Worm (Caenorhabditis elegans) whole organism, L2 larva: Measurements from ENCODE around the gene T24F1.4.

Source experiments
- C34F6.9 ChIP-seq: fragments of 150-350 bp; optimal IDR thresholded peaks from 2 replicates; lab custom pipeline; 2014; ENCODE audit warnings: missing biosample characterization, missing genetic modification characterization
- F13H6.1 ChIP-seq: sonication (generic microtip); optimal IDR thresholded peaks from 2 replicates; lab custom pipeline; 2016; ENCODE audit warnings: missing genetic modification characterization, missing compliant biosample characterization
- R02D3.7 ChIP-seq: fragments of 150-350 bp; optimal IDR thresholded peaks from 2 replicates; lab custom pipeline; 2014; ENCODE audit warnings: missing biosample characterization, missing genetic modification characterization
- Y55F3AM.14 ChIP-seq: fragments of 200-800 bp; sonication (Bioruptor generic); optimal IDR thresholded peaks from 2 replicates; lab custom pipeline; 2018; ENCODE audit warnings: mild to moderate bottlenecking, missing genetic modification characterization, missing compliant biosample characterization
- ZK546.5 ChIP-seq: sonication (generic microtip); optimal IDR thresholded peaks from 2 replicates; lab custom pipeline; 2017; ENCODE audit warnings: missing biosample characterization, missing genetic modification characterization
- alr-1 ChIP-seq: fragments of 150-350 bp; optimal IDR thresholded peaks from 2 replicates; lab custom pipeline; 2014; ENCODE audit warnings: missing biosample characterization, missing genetic modification characterization
- aly-2 ChIP-seq: fragments of 150-350 bp; optimal IDR thresholded peaks from 2 replicates; lab custom pipeline; 2014; ENCODE audit warnings: missing biosample characterization, missing genetic modification characterization
- ama-1 ChIP-seq: fragments of 150-350 bp; optimal IDR thresholded peaks from 2 replicates; lab custom pipeline; 2018; ENCODE audit warnings: inconsistent platforms
- blmp-1 ChIP-seq: sonication (generic microtip); optimal IDR thresholded peaks from 2 replicates; lab custom pipeline; 2017; ENCODE audit warnings: missing genetic modification characterization, mild to moderate bottlenecking, missing compliant biosample characterization, antibody characterized with exemption, moderate library complexity; ENCODE audit not compliant: insufficient read depth
- ceh-16 ChIP-seq: fragments of 150-350 bp; optimal IDR thresholded peaks from 2 replicates; lab custom pipeline; 2014; ENCODE audit warnings: missing biosample characterization, missing genetic modification characterization
- ceh-82 ChIP-seq: fragments of 150-350 bp; optimal IDR thresholded peaks from 2 replicates; lab custom pipeline; 2014; ENCODE audit warnings: missing biosample characterization, missing genetic modification characterization
- crh-2 ChIP-seq: sonication (generic microtip); optimal IDR thresholded peaks from 2 replicates; lab custom pipeline; 2017; ENCODE audit warnings: missing biosample characterization, missing genetic modification characterization
- dmd-4 ChIP-seq: sonication (generic microtip); optimal IDR thresholded peaks from 2 replicates; lab custom pipeline; 2017; ENCODE audit warnings: missing biosample characterization, missing genetic modification characterization
- egl-27 ChIP-seq: sonication (generic microtip); optimal IDR thresholded peaks from 3 replicates; lab custom pipeline; 2017; ENCODE audit warnings: missing biosample characterization, missing genetic modification reagents, missing genetic modification characterization
- elt-1 ChIP-seq: fragments of 150-350 bp; optimal IDR thresholded peaks from 2 replicates; lab custom pipeline; 2014; ENCODE audit warnings: missing biosample characterization, missing genetic modification characterization
- elt-3 ChIP-seq: sonication (generic microtip); optimal IDR thresholded peaks from 2 replicates; lab custom pipeline; 2017; ENCODE audit warnings: missing biosample characterization, missing genetic modification characterization
- fos-1 ChIP-seq: fragments of 150-350 bp; optimal IDR thresholded peaks from 2 replicates; lab custom pipeline; 2014; ENCODE audit warnings: missing biosample characterization, missing genetic modification characterization
- gmeb-1 ChIP-seq: fragments of 150-350 bp; optimal IDR thresholded peaks from 2 replicates; lab custom pipeline; 2014; ENCODE audit warnings: missing biosample characterization, missing genetic modification characterization
- lin-11 ChIP-seq: fragments of 150-350 bp; sonication (generic microtip); optimal IDR thresholded peaks from 2 replicates; lab custom pipeline; 2014; ENCODE audit warnings: missing biosample characterization, missing genetic modification characterization, inconsistent platforms, mixed read lengths
- lin-13 ChIP-seq: fragments of 150-350 bp; optimal IDR thresholded peaks from 2 replicates; lab custom pipeline; 2014; ENCODE audit warnings: missing biosample characterization, missing genetic modification reagents, missing genetic modification characterization
- lin-39 ChIP-seq: fragments of 150-350 bp; optimal IDR thresholded peaks from 2 replicates; lab custom pipeline; 2014; ENCODE audit warnings: missing biosample characterization, missing genetic modification reagents, missing genetic modification characterization
- lsy-2 ChIP-seq, 2 experiments: fragments of 150-350 bp in 1 of 2; sonication (generic microtip) in 1 of 2; optimal IDR thresholded peaks; 2 replicates each; lab custom pipeline; 2014 to 2017; ENCODE audit warnings: missing biosample characterization in 2 of 2, missing genetic modification characterization in 2 of 2
- mab-5 ChIP-seq: fragments of 150-350 bp; optimal IDR thresholded peaks from 2 replicates; lab custom pipeline; 2014; ENCODE audit warnings: missing biosample characterization, missing genetic modification characterization
- mbf-1 ChIP-seq: sonication (generic microtip); optimal IDR thresholded peaks from 2 replicates; lab custom pipeline; 2017; ENCODE audit warnings: missing biosample characterization, missing genetic modification characterization
- mdl-1 ChIP-seq, 2 experiments: fragments of 150-350 bp in 1 of 2; sonication (generic microtip) in 1 of 2; optimal IDR thresholded peaks; 2 replicates each; lab custom pipeline; 2017; ENCODE audit warnings: missing biosample characterization in 2 of 2, missing genetic modification characterization in 2 of 2
- nhr-10 ChIP-seq: sonication (generic microtip); optimal IDR thresholded peaks from 2 replicates; lab custom pipeline; 2017; ENCODE audit warnings: missing biosample characterization, missing genetic modification characterization
- nhr-11 ChIP-seq: fragments of 150-350 bp; optimal IDR thresholded peaks from 2 replicates; lab custom pipeline; 2014; ENCODE audit warnings: missing biosample characterization, missing genetic modification characterization
- nhr-12 ChIP-seq: fragments of 150-350 bp; optimal IDR thresholded peaks from 2 replicates; lab custom pipeline; 2014; ENCODE audit warnings: missing biosample characterization, missing genetic modification characterization
- nhr-129 ChIP-seq: fragments of 150-350 bp; optimal IDR thresholded peaks from 2 replicates; lab custom pipeline; 2014; ENCODE audit warnings: missing biosample characterization, missing genetic modification characterization
- nhr-21 ChIP-seq: fragments of 150-350 bp; optimal IDR thresholded peaks from 2 replicates; lab custom pipeline; 2014; ENCODE audit warnings: missing biosample characterization, missing genetic modification characterization
- nhr-23 ChIP-seq: fragments of 150-350 bp; optimal IDR thresholded peaks from 2 replicates; lab custom pipeline; 2014; ENCODE audit warnings: missing biosample characterization, missing genetic modification reagents, missing genetic modification characterization
- nhr-237 ChIP-seq: fragments of 150-350 bp; optimal IDR thresholded peaks from 2 replicates; lab custom pipeline; 2014; ENCODE audit warnings: missing biosample characterization, missing genetic modification characterization
- nhr-25 ChIP-seq: fragments of 150-350 bp; sonication (generic microtip); optimal IDR thresholded peaks from 3 replicates; lab custom pipeline; 2014; ENCODE audit warnings: missing biosample characterization, missing genetic modification characterization
- nhr-6 ChIP-seq: fragments of 150-350 bp; optimal IDR thresholded peaks from 2 replicates; lab custom pipeline; 2014; ENCODE audit warnings: missing biosample characterization, missing genetic modification characterization
- nhr-77 ChIP-seq: fragments of 150-350 bp; optimal IDR thresholded peaks from 2 replicates; lab custom pipeline; 2014; ENCODE audit warnings: missing biosample characterization, missing genetic modification characterization
- peb-1 ChIP-seq: fragments of 150-350 bp; optimal IDR thresholded peaks from 2 replicates; lab custom pipeline; 2014; ENCODE audit warnings: missing biosample characterization, missing genetic modification characterization
- sem-4 ChIP-seq: fragments of 150-350 bp; optimal IDR thresholded peaks from 2 replicates; lab custom pipeline; 2014; ENCODE audit warnings: missing biosample characterization, missing genetic modification reagents, missing genetic modification characterization
- skn-1 ChIP-seq: sonication (generic microtip); optimal IDR thresholded peaks from 2 replicates; lab custom pipeline; 2017; ENCODE audit warnings: missing biosample characterization, missing genetic modification characterization
- sma-3 ChIP-seq: sonication (generic microtip); optimal IDR thresholded peaks from 2 replicates; lab custom pipeline; 2016; ENCODE audit warnings: missing genetic modification reagents, missing genetic modification characterization, missing compliant biosample characterization
- sma-9 ChIP-seq, 2 experiments: fragments of 150-350 bp in 1 of 2; sonication (generic microtip) in 1 of 2; optimal IDR thresholded peaks; 2 replicates each; lab custom pipeline; 2014 to 2016; ENCODE audit warnings: missing genetic modification characterization in 2 of 2, mild to moderate bottlenecking in 1 of 2, missing biosample characterization in 1 of 2, missing compliant biosample characterization in 1 of 2, missing genetic modification reagents in 1 of 2, moderate library complexity in 1 of 2
- snpc-4 ChIP-seq: fragments of 150-350 bp; optimal IDR thresholded peaks from 2 replicates; lab custom pipeline; 2014; ENCODE audit warnings: missing biosample characterization, missing genetic modification characterization
- unc-39 ChIP-seq: fragments of 150-350 bp; optimal IDR thresholded peaks from 2 replicates; lab custom pipeline; 2014; ENCODE audit warnings: missing biosample characterization, missing genetic modification characterization
- unc-55 ChIP-seq: fragments of 150-350 bp; sonication (generic microtip); optimal IDR thresholded peaks from 3 replicates; lab custom pipeline; 2014; ENCODE audit warnings: missing biosample characterization, missing genetic modification reagents, missing genetic modification characterization
- unc-62 ChIP-seq: fragments of 150-350 bp; optimal IDR thresholded peaks from 2 replicates; lab custom pipeline; 2014; ENCODE audit warnings: missing biosample characterization, missing genetic modification reagents, missing genetic modification characterization
- zag-1 ChIP-seq: fragments of 150-350 bp; optimal IDR thresholded peaks from 2 replicates; lab custom pipeline; 2014; ENCODE audit warnings: missing biosample characterization, missing genetic modification characterization
- ztf-1 ChIP-seq: fragments of 200-800 bp; sonication (Bioruptor generic); conservative IDR thresholded peaks from 2 replicates; pipeline ENCODE4 v1.3.6; 2022; ENCODE audit warnings: missing genetic modification characterization, missing compliant biosample characterization
- ztf-11 ChIP-seq: sonication (generic microtip); optimal IDR thresholded peaks from 2 replicates; lab custom pipeline; 2017; ENCODE audit warnings: missing biosample characterization, missing genetic modification characterization
- ztf-4 ChIP-seq: fragments of 150-350 bp; optimal IDR thresholded peaks from 2 replicates; lab custom pipeline; 2014; ENCODE audit warnings: missing biosample characterization, missing genetic modification characterization

Gene T24F1.4

ce11 chrII:11297217-11297738 is 16.8 kb downstream of the T24F1.4 start, which contains the start of gene saps-1:
Gene saps-1, plus strand, starts transcription at chrII:11297688.
- no peak for TF ChIP-seq crh-2 (tag; lab: Kevin White, UChicago)
- TF ChIP-seq nhr-129: peak; percentile 25
- TF ChIP-seq unc-55 (GFP tag; lab: Kevin White, UChicago): peak; percentile 25
- peak; percentile 35 for TF ChIP-seq gmeb-1 (tag; lab: Kevin White, UChicago)
- peak; percentile 10 for TF ChIP-seq C34F6.9 (tag; lab: Kevin White, UChicago)
- TF ChIP-seq lin-39 (tag; lab: Kevin White, UChicago): no peak
- no peak for TF ChIP-seq nhr-12 (tag; lab: Kevin White, UChicago)
- TF ChIP-seq aly-2: no peak
- TF ChIP-seq ztf-4 (tag; lab: Kevin White, UChicago): no peak
- TF ChIP-seq egl-27 (tag; lab: Kevin White, UChicago): no peak
- TF ChIP-seq ztf-1 (GFP tag; lab: Robert Waterston, UW): no peak
- TF ChIP-seq elt-1 (tag; lab: Kevin White, UChicago): no peak
- peak; percentile 31 for TF ChIP-seq fos-1
- TF ChIP-seq lsy-2 (tag; optimal IDR thresholded peaks at IDR 0.05; lab: Kevin White, UChicago): peak in 1 of 2 experiments; percentile 36
- TF ChIP-seq lin-13 (GFP tag; lab: Kevin White, UChicago): no peak

ce11 chrII:11293433-11293832 is 20.6 kb downstream of the T24F1.4 start, which contains the start of gene C47G2.4:
Gene C47G2.4, minus strand, starts transcription at chrII:11293606.
- TF ChIP-seq peb-1 (no peak), blmp-1 (tag; lab: Kevin White, UChicago) (peak; percentile 34), elt-3 (tag; lab: Kevin White, UChicago) (no peak), gmeb-1 (tag; lab: Kevin White, UChicago) (peak; percentile 70), nhr-25 (tag; lab: Kevin White, UChicago) (peak; percentile 58), sma-3 (GFP tag; lab: Kevin White, UChicago) (peak; percentile 66), ZK546.5 (tag; lab: Kevin White, UChicago) (no peak), dmd-4 (tag; lab: Kevin White, UChicago) (no peak), elt-1 (tag; lab: Kevin White, UChicago) (no peak), egl-27 (tag; lab: Kevin White, UChicago) (peak; percentile 31), unc-62 (GFP tag; lab: Kevin White, UChicago) (no peak), ztf-4 (tag; lab: Kevin White, UChicago) (peak; percentile 53), nhr-11 (tag; lab: Kevin White, UChicago) (no peak), ceh-16 (tag; lab: Kevin White, UChicago) (peak; percentile 18), mbf-1 (no peak), unc-39 (tag; lab: Kevin White, UChicago) (no peak), lin-13 (GFP tag; lab: Kevin White, UChicago) (peak; percentile 79), ama-1 (lab: Kevin White, UChicago) (no peak), lsy-2 (tag; optimal IDR thresholded peaks at IDR 0.05; lab: Kevin White, UChicago) (peak; percentile 37 to 79), aly-2 (no peak), R02D3.7 (tag; lab: Kevin White, UChicago) (no peak), ceh-82 (tag; lab: Kevin White, UChicago) (no peak), unc-55 (GFP tag; lab: Kevin White, UChicago) (peak; percentile 75), snpc-4 (tag; lab: Kevin White, UChicago) (peak; percentile 12), nhr-23 (no peak), sem-4 (tag; lab: Kevin White, UChicago) (no peak), mdl-1 (tag; optimal IDR thresholded peaks at IDR 0.05; lab: Kevin White, UChicago) (no peak), nhr-77 (tag; lab: Kevin White, UChicago) (no peak), nhr-129 (peak; percentile 60), alr-1 (no peak), lin-39 (tag; lab: Kevin White, UChicago) (no peak), lin-11 (tag; lab: Kevin White, UChicago) (peak; percentile 27), zag-1 (tag; lab: Kevin White, UChicago) (peak; percentile 3), C34F6.9 (tag; lab: Kevin White, UChicago) (peak; percentile 79), sma-9 (GFP tag; optimal IDR thresholded peaks at IDR 0.05; lab: Kevin White, UChicago) (peak; percentile 67), sma-9 (tag; optimal IDR thresholded peaks at IDR 0.05; lab: Kevin White, UChicago) (no peak), Y55F3AM.14 (no peak), ztf-11 (tag; lab: Kevin White, UChicago) (no peak), nhr-12 (tag; lab: Kevin White, UChicago) (no peak), nhr-6 (peak; percentile 10), ztf-1 (GFP tag; lab: Robert Waterston, UW) (no peak), mab-5 (tag; lab: Kevin White, UChicago) (no peak), nhr-237 (tag; lab: Kevin White, UChicago) (no peak), F13H6.1 (tag; lab: Kevin White, UChicago) (peak; percentile 53), skn-1 (tag; lab: Kevin White, UChicago) (no peak), nhr-10 (tag; lab: Kevin White, UChicago) (no peak), crh-2 (tag; lab: Kevin White, UChicago) (peak; percentile 76), fos-1 (peak; percentile 17), nhr-21 (tag; lab: Kevin White, UChicago) (peak; percentile 42)
